Comparison of ENCODE assay signal across 2 fruit fly cellular contexts in genomic region chr3R:17624968-17625367, dm6.
TF ChIP-seq lines count a peak whose summit lies in the region.

AttD (plus strand) TSS chr3R:17625268.

TF ChIP-seq in whole organism, prepupa, 60 proteins besides CTCF, POLR2A, EP300 and RAD21:
- TF ChIP-seq Eip78C (GFP tag; lab: Kevin White, UChicago) (peak; percentile 25), Smox (GFP tag; optimal IDR thresholded peaks at IDR 0.05; lab: Kevin White, UChicago) (no peak)

TF ChIP-seq in whole organism, wandering third instar larva, 38 proteins besides CTCF, POLR2A, EP300 and RAD21:
- no peak for TF ChIP-seq Rel (GFP tag; optimal IDR thresholded peaks at IDR 0.05; lab: Kevin White, UChicago)
- TF ChIP-seq Rel (tag; optimal IDR thresholded peaks at IDR 0.05; lab: Kevin White, UChicago): peak; percentile 74
- TF ChIP-seq sv (GFP tag; optimal IDR thresholded peaks at IDR 0.05; lab: Kevin White, UChicago): no peak
